Fruit fly (Drosophila melanogaster): ENCODE measurements around the gene CG5645.

Gene CG5645

DNA sequence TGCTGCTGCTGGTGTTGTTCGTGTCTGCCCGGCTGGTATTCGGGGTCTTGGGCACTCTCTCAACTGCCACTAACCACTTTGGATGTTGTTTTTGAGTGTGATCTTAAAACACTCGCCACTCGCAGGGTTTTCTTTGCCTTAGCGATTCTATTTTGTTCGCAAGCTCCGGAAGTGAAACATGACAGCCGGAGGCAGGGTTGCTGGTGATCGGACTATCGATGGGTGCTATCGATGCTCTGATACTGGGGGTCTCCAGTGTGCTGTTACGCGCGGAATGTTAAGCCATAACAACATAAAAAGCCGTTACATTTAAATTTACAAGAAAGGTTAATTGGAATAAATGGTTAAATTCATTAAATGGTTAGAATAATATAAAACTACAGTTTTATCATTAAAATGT lies 11.5 kb downstream of the CG5645 start, which contains the start of gene yps (continued):
- TF ChIP-seq CG3726 (GFP tag; IDR thresholded peaks at IDR 0.05) = peak; percentile 81; the same call in 1 of the 3 replicates
- TF ChIP-seq CG30431 (GFP tag; optimal IDR thresholded peaks at IDR 0.05) = peak; percentile 77
- TF ChIP-seq NC2α (GFP tag; optimal IDR thresholded peaks at IDR 0.05) = peak; percentile 87
- no peak; the same call in 1 of the 2 replicates for TF ChIP-seq danr (GFP tag; IDR thresholded peaks at IDR 0.05)
- TF ChIP-seq CG11695 (GFP tag; IDR thresholded peaks at IDR 0.05) = peak; percentile 80
- peak; percentile 98 for TF ChIP-seq CG12659 (GFP tag; optimal IDR thresholded peaks at IDR 0.05)
- peak; percentile 39; the same call in 1 of the 2 replicates for TF ChIP-seq Taf1 (GFP tag; IDR thresholded peaks at IDR 0.05)
- TF ChIP-seq chn (GFP tag; optimal IDR thresholded peaks at IDR 0.05) = peak; percentile 83
- TF ChIP-seq Vsx1 (GFP tag; optimal IDR thresholded peaks at IDR 0.05) = peak; percentile 97
- peak; percentile 85 for TF ChIP-seq CG3065 (GFP tag; optimal IDR thresholded peaks at IDR 0.05)
- TF ChIP-seq Mad (GFP tag; optimal IDR thresholded peaks at IDR 0.05) = peak; percentile 94
- TF ChIP-seq E2f1 (GFP tag; IDR thresholded peaks at IDR 0.05) = peak; percentile 87
- TF ChIP-seq Antp (GFP tag; optimal IDR thresholded peaks at IDR 0.05) = peak; percentile 86
- TF ChIP-seq gsb (GFP tag; IDR thresholded peaks at IDR 0.05) = peak; percentile 74
- TF ChIP-seq CG10321 (GFP tag; IDR thresholded peaks at IDR 0.05) = peak; percentile 82
- peak; percentile 89 for TF ChIP-seq BEAF-32 (GFP tag; optimal IDR thresholded peaks at IDR 0.05)
- TF ChIP-seq tna (GFP tag; IDR thresholded peaks at IDR 0.05; ENCODE audit: partially characterized antibody) = peak; percentile 42; the same call in 1 of the 2 replicates
- no peak for TF ChIP-seq hth (optimal IDR thresholded peaks at IDR 0.05)
- TF ChIP-seq ash1 (GFP tag; optimal IDR thresholded peaks at IDR 0.05) = peak; percentile 99
- peak; percentile 80 for TF ChIP-seq Kr (GFP tag; optimal IDR thresholded peaks at IDR 0.05)
- TF ChIP-seq CG6683 (GFP tag; optimal IDR thresholded peaks at IDR 0.05) = peak; percentile 91
- peak; percentile 99 for TF ChIP-seq CG2116 (GFP tag; optimal IDR thresholded peaks at IDR 0.05)
- peak; percentile 89 for TF ChIP-seq Hand (GFP tag; optimal IDR thresholded peaks at IDR 0.05)
- TF ChIP-seq amos (GFP tag; IDR thresholded peaks at IDR 0.05; ENCODE audit: partially characterized antibody) = peak; percentile 89
- TF ChIP-seq lilli (GFP tag; optimal IDR thresholded peaks at IDR 0.05) = peak; percentile 86
- TF ChIP-seq CG4404 (GFP tag; IDR thresholded peaks at IDR 0.05) = no peak
- TF ChIP-seq Dll (GFP tag; IDR thresholded peaks at IDR 0.05; ENCODE audit: partially characterized antibody) = peak; percentile 69; the same call in 3 of the 4 replicates
- TF ChIP-seq Doc3 (GFP tag; IDR thresholded peaks at IDR 0.05; ENCODE audit: partially characterized antibody) = peak; percentile 59; the same call in 1 of the 3 replicates
- peak; percentile 91 for TF ChIP-seq CG1792 (GFP tag; optimal IDR thresholded peaks at IDR 0.05)
- TF ChIP-seq sc (optimal IDR thresholded peaks at IDR 0.05) = no peak
- TF ChIP-seq sc (GFP tag; optimal IDR thresholded peaks at IDR 0.05) = peak; percentile 90
- peak; percentile 69 for TF ChIP-seq tx (GFP tag; optimal IDR thresholded peaks at IDR 0.05)
- peak; percentile 97 for TF ChIP-seq CG12071 (GFP tag; optimal IDR thresholded peaks at IDR 0.05)
- TF ChIP-seq trh (GFP tag; optimal IDR thresholded peaks at IDR 0.05) = peak; percentile 93
- peak; percentile 91 for TF ChIP-seq CG2712 (tag; optimal IDR thresholded peaks at IDR 0.05)
- peak; percentile 100 for TF ChIP-seq Ets97D (GFP tag; optimal IDR thresholded peaks at IDR 0.05)
- peak; percentile 82 for TF ChIP-seq cwo (GFP tag; optimal IDR thresholded peaks at IDR 0.05)
- TF ChIP-seq CG6854 (GFP tag; optimal IDR thresholded peaks at IDR 0.05) = peak; percentile 93
- TF ChIP-seq btn (GFP tag; optimal IDR thresholded peaks at IDR 0.05) = peak; percentile 88
- peak; percentile 84 for TF ChIP-seq Opbp (GFP tag; IDR thresholded peaks at IDR 0.05; ENCODE audit: partially characterized antibody)
- TF ChIP-seq B-H2 (GFP tag; optimal IDR thresholded peaks at IDR 0.05) = peak; percentile 98
- peak; percentile 97 for TF ChIP-seq schlank (tag; optimal IDR thresholded peaks at IDR 0.05)
- peak; percentile 83 for TF ChIP-seq CG8359 (GFP tag; optimal IDR thresholded peaks at IDR 0.05; ENCODE audit: borderline replicate concordance)
- peak; percentile 68 for TF ChIP-seq CG30020 (tag; optimal IDR thresholded peaks at IDR 0.05)
- peak; percentile 76 for TF ChIP-seq gem (tag; optimal IDR thresholded peaks at IDR 0.05)
- TF ChIP-seq CG8281 (tag; optimal IDR thresholded peaks at IDR 0.05) = peak; percentile 68
- TF ChIP-seq Dek (tag; optimal IDR thresholded peaks at IDR 0.05) = peak; percentile 85
- peak; percentile 71 for TF ChIP-seq zf30C (GFP tag; optimal IDR thresholded peaks at IDR 0.05)
- peak; percentile 94 for TF ChIP-seq kah (GFP tag; optimal IDR thresholded peaks at IDR 0.05)
- peak; percentile 83 for TF ChIP-seq CG7556 (GFP tag; optimal IDR thresholded peaks at IDR 0.05)
